Worm (Caenorhabditis elegans): ENCODE measurements around the gene his-35.

Gene his-35

DNA sequence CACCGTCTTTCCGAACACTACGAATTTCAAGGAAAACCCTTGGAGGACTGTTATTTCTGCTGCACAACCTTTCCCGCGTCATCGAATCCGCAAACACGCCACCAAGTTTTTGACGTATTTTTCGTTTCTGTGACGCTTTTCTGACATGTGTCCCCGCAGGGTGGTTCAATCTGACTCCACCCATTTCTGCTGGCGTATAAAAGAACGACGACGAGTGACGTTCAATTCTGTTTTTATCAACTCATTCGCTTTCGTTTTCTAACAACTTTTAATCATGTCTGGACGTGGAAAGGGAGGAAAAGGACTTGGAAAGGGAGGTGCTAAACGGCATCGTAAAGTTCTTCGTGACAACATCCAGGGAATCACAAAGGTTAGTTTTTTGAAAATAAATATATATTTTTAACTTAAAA is 1.8 kb upstream of the his-35 start, which contains the start of gene his-37 (continued):
- no peak for TF ChIP-seq F26F4.8 (GFP tag; conservative IDR thresholded peaks at IDR 0.05)
- TF ChIP-seq lin-13 (GFP tag; optimal IDR thresholded peaks at IDR 0.05), result peak; percentile 98
- peak; percentile 95 for TF ChIP-seq ama-1 (optimal IDR thresholded peaks at IDR 0.05)
- peak; percentile 51; the same call in 1 of the 2 replicates for TF ChIP-seq set-16 (GFP tag; IDR thresholded peaks at IDR 0.05)
- peak; percentile 82 for TF ChIP-seq ceh-32 (tag; optimal IDR thresholded peaks at IDR 0.05; ENCODE audit: poor library complexity)
- peak; percentile 95 for TF ChIP-seq lin-29 (GFP tag; IDR thresholded peaks at IDR 0.05)
- no peak for TF ChIP-seq zip-11 (GFP tag; IDR thresholded peaks at IDR 0.05)
- TF ChIP-seq dmd-8 (GFP tag; IDR thresholded peaks at IDR 0.05), result no peak
- TF ChIP-seq mxl-2 (GFP tag; conservative IDR thresholded peaks at IDR 0.05), result peak; percentile 85; the same call in 1 of the 2 replicates
- no peak for TF ChIP-seq ceh-44 (GFP tag; IDR thresholded peaks at IDR 0.05)
- TF ChIP-seq duxl-1 (tag; optimal IDR thresholded peaks at IDR 0.05; ENCODE audit: poor library complexity), result peak; percentile 96
- TF ChIP-seq cey-2 (tag; optimal IDR thresholded peaks at IDR 0.05; ENCODE audit: borderline replicate concordance, insufficient read depth), result peak; percentile 88
- peak; percentile 85 for TF ChIP-seq nhr-76 (tag; optimal IDR thresholded peaks at IDR 0.05)
- peak; percentile 98 for TF ChIP-seq fkh-10 (GFP tag; optimal IDR thresholded peaks at IDR 0.05)
- peak; percentile 92 for TF ChIP-seq hlh-30 (tag; optimal IDR thresholded peaks at IDR 0.05; ENCODE audit: insufficient read depth)
- TF ChIP-seq lin-1 (GFP tag; IDR thresholded peaks at IDR 0.05), result peak; percentile 94
- peak; percentile 85 for TF ChIP-seq zfp-2 (tag; optimal IDR thresholded peaks at IDR 0.05)
- TF ChIP-seq unc-62 (GFP tag; optimal IDR thresholded peaks at IDR 0.05 in 1 of 2), result peak; percentile 46 to 100
- TF ChIP-seq unc-62 (tag; optimal IDR thresholded peaks at IDR 0.05), result no peak
- peak; percentile 98 for TF ChIP-seq T26A8.4 (GFP tag; IDR thresholded peaks at IDR 0.05)
- peak; percentile 98 for TF ChIP-seq madf-9 (GFP tag; conservative IDR thresholded peaks at IDR 0.05)
- TF ChIP-seq dpl-1 (GFP tag; optimal IDR thresholded peaks at IDR 0.05), result peak; percentile 95
- TF ChIP-seq tag-97 (GFP tag; IDR thresholded peaks at IDR 0.05), result no peak
- TF ChIP-seq daf-16 (GFP tag; optimal IDR thresholded peaks at IDR 0.05), result peak; percentile 71 to 96
- TF ChIP-seq daf-16 (tag; optimal IDR thresholded peaks at IDR 0.05), result peak; percentile 84
- TF ChIP-seq Y75B8A.6 (GFP tag; IDR thresholded peaks at IDR 0.05), result peak; percentile 64; the same call in 1 of the 2 replicates
- TF ChIP-seq nhr-102 (tag; optimal IDR thresholded peaks at IDR 0.05), result peak; percentile 99
- TF ChIP-seq vab-7 (GFP tag; IDR thresholded peaks at IDR 0.05), result peak; percentile 92
- TF ChIP-seq lir-3 (tag; optimal IDR thresholded peaks at IDR 0.05), result peak; percentile 88
- peak; percentile 95 to 97 for TF ChIP-seq lsy-2 (tag; optimal IDR thresholded peaks at IDR 0.05)
- TF ChIP-seq ces-1 (GFP tag; optimal IDR thresholded peaks at IDR 0.05), result peak; percentile 89
- peak; percentile 99 for TF ChIP-seq nhr-77 (tag; optimal IDR thresholded peaks at IDR 0.05)
- TF ChIP-seq aly-2 (tag; optimal IDR thresholded peaks at IDR 0.05), result no peak
- TF ChIP-seq madf-5 (GFP tag; IDR thresholded peaks at IDR 0.05), result peak in 1 of 2 experiments; percentile 86; a peak in 1 of 4 replicates
- peak; percentile 96 for TF ChIP-seq saeg-2 (GFP tag; IDR thresholded peaks at IDR 0.05)
- TF ChIP-seq lim-7 (GFP tag; IDR thresholded peaks at IDR 0.05), result no peak
- peak; percentile 99 for TF ChIP-seq nhr-28 (tag; optimal IDR thresholded peaks at IDR 0.05)
- TF ChIP-seq fos-1 (tag; optimal IDR thresholded peaks at IDR 0.05), result peak; percentile 74
- TF ChIP-seq ceh-20 (GFP tag; IDR thresholded peaks at IDR 0.05), result peak; percentile 99
- no peak for TF ChIP-seq ceh-82 (tag; optimal IDR thresholded peaks at IDR 0.05)
- TF ChIP-seq dmd-9 (GFP tag; IDR thresholded peaks at IDR 0.05), result peak; percentile 95
- TF ChIP-seq spr-1 (tag; optimal IDR thresholded peaks at IDR 0.05), result peak; percentile 96
- TF ChIP-seq mdl-1 (tag; optimal IDR thresholded peaks at IDR 0.05), result peak; percentile 74 to 97
- TF ChIP-seq ztf-11 (tag; optimal IDR thresholded peaks at IDR 0.05), result no peak
- TF ChIP-seq mdt-29 (GFP tag; IDR thresholded peaks at IDR 0.05), result peak; percentile 94
- peak; percentile 99 for TF ChIP-seq dmd-6 (GFP tag; IDR thresholded peaks at IDR 0.05)
- peak; percentile 89 for TF ChIP-seq spr-3 (GFP tag; optimal IDR thresholded peaks at IDR 0.05)
- 0 out of 2 replicates have a peak, but pooled peaks have one; percentile 8 for TF ChIP-seq Y48G9A.11 (GFP tag; IDR thresholded peaks at IDR 0.05)
- peak; percentile 88 for TF ChIP-seq nhr-41 (GFP tag; IDR thresholded peaks at IDR 0.05)
- TF ChIP-seq T20F7.1 (GFP tag; optimal IDR thresholded peaks at IDR 0.05), result peak; percentile 96
- peak; percentile 27 for TF ChIP-seq egl-27 (tag; optimal IDR thresholded peaks at IDR 0.05)

All from whole organism, L4 larva.